Fruit fly (Drosophila melanogaster) whole organism, embryonic: Measurements from ENCODE around the gene CG5079.

ENCODE experiments used
- Abd-B ChIP-seq: fragments of 200-800 bp; sonication (Bioruptor generic); optimal IDR thresholded peaks from 2 replicates; lab custom pipeline; 2018; ENCODE audit warnings: missing biosample characterization, mild to moderate bottlenecking, missing genetic modification characterization, moderate library complexity
- Atf6 ChIP-seq: fragments of 200-800 bp; sonication (Bioruptor generic); IDR thresholded peaks from 2 replicates; pipeline ENCODE4 v1.3.6; 2022; ENCODE audit warnings: missing biosample characterization, missing genetic modification characterization
- CG11085 ChIP-seq: fragments of 200-800 bp; sonication (Bioruptor generic); IDR thresholded peaks from 2 replicates; pipeline ENCODE4 v1.3.6; 2022; ENCODE audit warnings: missing biosample characterization, missing genetic modification characterization
- CG11560 ChIP-seq: fragments of 200-800 bp; sonication (Bioruptor generic); IDR thresholded peaks from 3 replicates; pipeline ENCODE4 v1.3.6; 2022; ENCODE audit warnings: missing biosample characterization, missing genetic modification characterization
- CG1529 ChIP-seq: fragments of 200-800 bp; sonication (Bioruptor generic); optimal IDR thresholded peaks from 3 replicates; lab custom pipeline; 2018; ENCODE audit warnings: missing biosample characterization, missing genetic modification characterization
- CG15514 ChIP-seq: fragments of 200-800 bp; sonication (Bioruptor generic); optimal IDR thresholded peaks from 3 replicates; lab custom pipeline; 2017; ENCODE audit warnings: missing biosample characterization, missing genetic modification characterization, mild to moderate bottlenecking, moderate library complexity, missing genetic modification reagents
- CG1603 ChIP-seq: fragments of 200-800 bp; sonication (Bioruptor generic); optimal IDR thresholded peaks from 2 replicates; lab custom pipeline; 2019; ENCODE audit warnings: missing biosample characterization, mild to moderate bottlenecking, missing genetic modification characterization, moderate library complexity
- CG16863 ChIP-seq: fragments of 200-800 bp; sonication (Bioruptor generic); optimal IDR thresholded peaks from 3 replicates; lab custom pipeline; 2016; ENCODE audit warnings: missing biosample characterization, missing genetic modification characterization
- CG3407 ChIP-seq: fragments of 200-800 bp; sonication (Bioruptor generic); optimal IDR thresholded peaks from 2 replicates; lab custom pipeline; 2018; ENCODE audit warnings: missing biosample characterization, mild to moderate bottlenecking, missing genetic modification characterization
- CG3726 ChIP-seq: fragments of 200-800 bp; sonication (Bioruptor generic); IDR thresholded peaks from 3 replicates; pipeline ENCODE4, ENCODE4 v1.3.6; 2022; ENCODE audit warnings: missing biosample characterization, missing genetic modification characterization
- CG5245 ChIP-seq: fragments of 200-800 bp; sonication (Bioruptor generic); optimal IDR thresholded peaks from 3 replicates; lab custom pipeline; 2016; ENCODE audit warnings: missing biosample characterization, missing genetic modification characterization
- CG6683 ChIP-seq: fragments of 200-800 bp; sonication (Bioruptor generic); optimal IDR thresholded peaks from 2 replicates; lab custom pipeline; 2017; ENCODE audit warnings: missing biosample characterization, mild to moderate bottlenecking, missing genetic modification characterization, missing genetic modification reagents
- CG7786 ChIP-seq: fragments of 200-800 bp; sonication (Bioruptor generic); optimal IDR thresholded peaks from 2 replicates; lab custom pipeline; 2016; ENCODE audit warnings: missing biosample characterization, missing genetic modification characterization
- CG7839 ChIP-seq: fragments of 200-800 bp; sonication (Bioruptor generic); optimal IDR thresholded peaks from 3 replicates; lab custom pipeline; 2018; ENCODE audit warnings: missing biosample characterization, mild to moderate bottlenecking, missing genetic modification characterization, moderate library complexity
- CG7963 ChIP-seq: fragments of 200-800 bp; sonication (Bioruptor generic); IDR thresholded peaks from 3 replicates; pipeline ENCODE4 v1.3.6; 2022; ENCODE audit warnings: missing biosample characterization, missing genetic modification characterization; ENCODE audit not compliant: partially characterized antibody
- CG8281 ChIP-seq: fragments of 200-800 bp; sonication (Bioruptor generic); optimal IDR thresholded peaks from 2 replicates; lab custom pipeline; 2018; ENCODE audit warnings: missing biosample characterization, mild to moderate bottlenecking, missing genetic modification characterization, moderate library complexity
- D ChIP-seq, 2 experiments: fragments of 200-800 bp in 1 of 2; fragments of >200 bp in 1 of 2; sonication (Bioruptor generic) in 1 of 2; optimal IDR thresholded peaks; 2 replicates in 1 of 2; 3 replicates in 1 of 2; lab custom pipeline; 2017; ENCODE audit warnings: mild to moderate bottlenecking in 1 of 2, missing biosample characterization in 1 of 2, missing genetic modification characterization in 1 of 2, missing genetic modification reagents in 1 of 2
- Dek ChIP-seq: fragments of 200-800 bp; sonication (Bioruptor generic); optimal IDR thresholded peaks from 3 replicates; lab custom pipeline; 2019; ENCODE audit warnings: missing biosample characterization, mild to moderate bottlenecking, missing genetic modification characterization, moderate library complexity
- HmgD ChIP-seq: fragments of 200-800 bp; sonication (Bioruptor generic); optimal IDR thresholded peaks from 3 replicates; lab custom pipeline; 2016; ENCODE audit warnings: missing biosample characterization, missing genetic modification characterization
- HmgZ ChIP-seq: fragments of 200-800 bp; sonication (Bioruptor generic); optimal IDR thresholded peaks from 2 replicates; lab custom pipeline; 2018; ENCODE audit warnings: missing biosample characterization, mild to moderate bottlenecking, missing genetic modification characterization
- Hmr ChIP-seq: fragments of 200-800 bp; sonication (Bioruptor generic); optimal IDR thresholded peaks from 3 replicates; lab custom pipeline; 2017; ENCODE audit warnings: mild to moderate bottlenecking, missing biosample characterization, missing genetic modification reagents, missing genetic modification characterization
- Hmx ChIP-seq: fragments of 200-800 bp; sonication (Bioruptor generic); optimal IDR thresholded peaks from 2 replicates; lab custom pipeline; 2016; ENCODE audit warnings: missing biosample characterization, missing genetic modification characterization
- Hr3 ChIP-seq: fragments of 200-800 bp; sonication (Bioruptor generic); optimal IDR thresholded peaks from 3 replicates; lab custom pipeline; 2016; ENCODE audit warnings: missing biosample characterization, missing genetic modification characterization
- Kr ChIP-seq: fragments of 200-800 bp; sonication (Bioruptor generic); optimal IDR thresholded peaks from 2 replicates; lab custom pipeline; 2017; ENCODE audit warnings: missing biosample characterization, mild to moderate bottlenecking, missing genetic modification characterization
- Oli ChIP-seq: fragments of 200-800 bp; sonication (Bioruptor generic); optimal IDR thresholded peaks from 2 replicates; lab custom pipeline; 2018; ENCODE audit warnings: missing biosample characterization, mild to moderate bottlenecking, missing genetic modification characterization, moderate library complexity
- Opbp ChIP-seq: fragments of 200-800 bp; sonication (Bioruptor generic); IDR thresholded peaks from 3 replicates; pipeline ENCODE4 v1.3.6; 2022; ENCODE audit warnings: missing biosample characterization, missing genetic modification characterization; ENCODE audit not compliant: partially characterized antibody
- Sry-β ChIP-seq: fragments of 200-800 bp; sonication (Bioruptor generic); optimal IDR thresholded peaks from 2 replicates; lab custom pipeline; 2018; ENCODE audit warnings: missing biosample characterization, mild to moderate bottlenecking, missing genetic modification characterization, moderate library complexity
- Usf ChIP-seq: fragments of 200-800 bp; sonication (Bioruptor generic); optimal IDR thresholded peaks from 2 replicates; lab custom pipeline; 2017; ENCODE audit warnings: missing genotype, missing biosample characterization, missing genetic modification characterization
- Xbp1 ChIP-seq: fragments of 200-800 bp; sonication (Bioruptor generic); optimal IDR thresholded peaks from 3 replicates; lab custom pipeline; 2016; ENCODE audit warnings: missing biosample characterization, mild to moderate bottlenecking, missing genetic modification characterization
- bcd ChIP-seq: fragments of 200-800 bp; sonication (Bioruptor generic); optimal IDR thresholded peaks from 2 replicates; lab custom pipeline; 2017; ENCODE audit warnings: missing biosample characterization, mild to moderate bottlenecking, missing genetic modification characterization
- dati ChIP-seq: fragments of 200-800 bp; sonication (Bioruptor generic); IDR thresholded peaks from 2 replicates; pipeline ENCODE4 v1.3.6; 2022; ENCODE audit warnings: missing biosample characterization, missing genetic modification characterization
- esg ChIP-seq: fragments of 200-800 bp; sonication (Bioruptor generic); conservative IDR thresholded peaks from 2 replicates; pipeline ENCODE4 v1.3.6; 2022; ENCODE audit warnings: missing biosample characterization, missing genetic modification characterization
- fu2 ChIP-seq: fragments of 200-800 bp; sonication (Bioruptor generic); optimal IDR thresholded peaks from 2 replicates; lab custom pipeline; 2016; ENCODE audit warnings: missing biosample characterization, missing genetic modification characterization
- gfzf ChIP-seq: fragments of 200-800 bp; sonication (Bioruptor generic); optimal IDR thresholded peaks from 2 replicates; lab custom pipeline; 2016; ENCODE audit warnings: missing biosample characterization, mild to moderate bottlenecking, missing genetic modification characterization, moderate library complexity
- insv ChIP-seq, 2 experiments: fragments of 200-800 bp; sonication (Bioruptor generic); optimal IDR thresholded peaks; 3 replicates each; lab custom pipeline; 2016 to 2018; ENCODE audit warnings: missing biosample characterization in 2 of 2, missing genetic modification characterization in 2 of 2
- jigr1 ChIP-seq: fragments of 200-800 bp; sonication (Bioruptor generic); IDR thresholded peaks from 3 replicates; pipeline ENCODE4 v1.3.6; 2022; ENCODE audit warnings: missing biosample characterization, missing genetic modification characterization
- klu ChIP-seq: fragments of 200-800 bp; sonication (Bioruptor generic); IDR thresholded peaks from 2 replicates; pipeline ENCODE4 v1.3.6; 2022; ENCODE audit warnings: missing biosample characterization, missing genetic modification characterization
- kni ChIP-seq: fragments of 200-800 bp; sonication (Bioruptor generic); optimal IDR thresholded peaks from 3 replicates; lab custom pipeline; 2017; ENCODE audit warnings: mild to moderate bottlenecking, missing biosample characterization, missing genetic modification reagents, missing genetic modification characterization
- lov ChIP-seq, 2 experiments: fragments of 200-800 bp in 1 of 2; fragments of >200 bp in 1 of 2; sonication (Bioruptor generic) in 1 of 2; IDR thresholded peaks in 1 of 2; optimal IDR thresholded peaks in 1 of 2; 2 replicates in 1 of 2; 3 replicates in 1 of 2; pipeline versions ENCODE4 v1.3.6 to Lab custom; 2017 to 2022; ENCODE audit warnings: missing biosample characterization in 1 of 2, missing genetic modification characterization in 1 of 2
- nerfin-2 ChIP-seq: fragments of 200-800 bp; sonication (Bioruptor generic); IDR thresholded peaks from 2 replicates; pipeline ENCODE4 v1.3.6; 2022; ENCODE audit warnings: missing biosample characterization, missing genetic modification characterization; ENCODE audit not compliant: partially characterized antibody
- odd ChIP-seq: fragments of 200-800 bp; sonication (Bioruptor generic); optimal IDR thresholded peaks from 2 replicates; lab custom pipeline; 2017; ENCODE audit warnings: missing biosample characterization, mild to moderate bottlenecking, missing genetic modification characterization
- otp ChIP-seq: fragments of 200-800 bp; sonication (Bioruptor generic); IDR thresholded peaks from 3 replicates; pipeline ENCODE4, ENCODE4 v1.3.6; 2022; ENCODE audit warnings: missing biosample characterization, missing genetic modification characterization
- pros ChIP-seq: fragments of 200-800 bp; sonication (Bioruptor generic); optimal IDR thresholded peaks from 3 replicates; lab custom pipeline; 2019; ENCODE audit warnings: missing biosample characterization, mild to moderate bottlenecking, missing genetic modification characterization, moderate library complexity
- run ChIP-seq: fragments of 200-800 bp; sonication (Bioruptor generic); optimal IDR thresholded peaks from 3 replicates; lab custom pipeline; 2018; ENCODE audit warnings: missing biosample characterization, mild to moderate bottlenecking, missing genetic modification characterization
- sr ChIP-seq: fragments of 200-800 bp; sonication (Bioruptor generic); IDR thresholded peaks from 3 replicates; pipeline ENCODE4 v1.3.6; 2022; ENCODE audit warnings: missing biosample characterization, missing genetic modification characterization
- tll ChIP-seq, 2 experiments: fragments of 200-800 bp in 1 of 2; fragments of >200 bp in 1 of 2; sonication (Bioruptor generic) in 1 of 2; optimal IDR thresholded peaks; 2 replicates each; lab custom pipeline; 2017 to 2019; ENCODE audit warnings: missing biosample characterization in 2 of 2, missing genetic modification characterization in 2 of 2, mild to moderate bottlenecking in 1 of 2, moderate library complexity in 1 of 2
- trh ChIP-seq: fragments of 200-800 bp; sonication (Bioruptor generic); optimal IDR thresholded peaks from 2 replicates; lab custom pipeline; 2016; ENCODE audit warnings: missing biosample characterization, missing genetic modification characterization
- unc-4 ChIP-seq: fragments of 200-800 bp; sonication (Bioruptor generic); IDR thresholded peaks from 2 replicates; pipeline ENCODE4 v1.3.6; 2022; ENCODE audit warnings: missing biosample characterization, missing genetic modification characterization; ENCODE audit not compliant: partially characterized antibody

The CG5079 gene

dm6 chr3R:25613366-25613765 lies at the start of gene CG5079:
TSS of gene CG5079 (plus strand) at chr3R:25613666.
- no peak for TF ChIP-seq Sry-β (GFP tag; lab: Kevin White, UChicago)
- no peak for TF ChIP-seq Hmr (GFP tag; lab: Kevin White, UChicago)
- TF ChIP-seq Atf6 (GFP tag; lab: Robert Waterston, UW), result no peak
- no peak for TF ChIP-seq run
- TF ChIP-seq CG7963, result no peak
- TF ChIP-seq CG11085, result no peak
- no peak for TF ChIP-seq HmgD
- no peak for TF ChIP-seq dati
- TF ChIP-seq CG7786 (GFP tag; lab: Kevin White, UChicago), result no peak

- TF ChIP-seq CG1529 (GFP tag; lab: Kevin White, UChicago) (no peak), Dek (no peak), CG16863 (GFP tag; lab: Kevin White, UChicago) (no peak), CG11560 (tag; lab: Robert Waterston, UW) (no peak), odd (GFP tag; lab: Kevin White, UChicago) (no peak), trh (GFP tag; lab: Kevin White, UChicago) (no peak), esg (no peak), CG8281 (tag; lab: Kevin White, UChicago) (no peak), gfzf (no peak), tll (GFP tag; optimal IDR thresholded peaks at IDR 0.05; lab: Kevin White, UChicago) (no peak), Hr3 (GFP tag; lab: Kevin White, UChicago) (no peak), lov (optimal IDR thresholded peaks at IDR 0.05; lab: Kevin White, UChicago) (no peak), lov (GFP tag; IDR thresholded peaks at IDR 0.05; lab: Robert Waterston, UW) (no peak), HmgZ (tag; lab: Kevin White, UChicago) (no peak), otp (no peak)
Observed at dm6 chr3R:25583079-25583478, 30.4 kb upstream of the CG5079 start, which contains the start of gene CG4582. TSS of gene CG4582 (minus strand) at chr3R:25583179.

DNA sequence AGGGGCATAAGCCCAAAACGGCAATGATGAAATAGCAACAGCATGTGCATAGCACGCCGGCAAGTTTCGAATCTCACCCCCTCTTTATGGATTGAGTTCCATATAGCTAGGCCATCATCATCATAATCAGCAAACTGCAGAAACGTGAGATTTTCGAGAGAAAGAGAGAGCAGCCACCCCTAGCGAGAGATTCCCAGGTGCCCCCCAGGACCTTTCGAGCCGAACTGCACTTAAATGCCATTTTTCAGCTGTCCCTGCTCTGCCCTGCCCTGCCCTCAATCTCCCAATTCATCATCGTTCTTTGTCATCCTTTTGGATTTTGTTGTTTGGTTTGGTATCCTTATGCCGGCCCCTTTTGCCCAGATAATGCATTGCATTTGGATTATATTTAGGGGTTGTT lies 25.8 kb upstream of the CG5079 start:
- TF ChIP-seq nerfin-2 (GFP tag; lab: Robert Waterston, UW) (no peak), CG15514 (GFP tag; lab: Kevin White, UChicago) (no peak), Abd-B (GFP tag; lab: Kevin White, UChicago) (no peak), Kr (no peak), CG6683 (no peak), pros (peak; percentile 96), klu (no peak), fu2 (GFP tag; lab: Kevin White, UChicago) (no peak), Oli (tag; lab: Kevin White, UChicago) (no peak), Xbp1 (GFP tag; lab: Kevin White, UChicago) (no peak), CG5245 (GFP tag; lab: Kevin White, UChicago) (no peak), sr (GFP tag; lab: Robert Waterston, UW) (no peak), kni (GFP tag; lab: Kevin White, UChicago) (peak; percentile 70), CG7839 (no peak), jigr1 (GFP tag; lab: Robert Waterston, UW) (no peak), Hmx (GFP tag; lab: Kevin White, UChicago) (no peak), bcd (GFP tag; lab: Kevin White, UChicago) (no peak), unc-4 (GFP tag; lab: Robert Waterston, UW) (no peak), D (optimal IDR thresholded peaks at IDR 0.05; lab: Kevin White, UChicago) (peak; percentile 64), D (GFP tag; optimal IDR thresholded peaks at IDR 0.05; lab: Kevin White, UChicago) (no peak), Usf (GFP tag; lab: Kevin White, UChicago) (no peak), CG1603 (tag; lab: Kevin White, UChicago) (no peak), insv (GFP tag; optimal IDR thresholded peaks at IDR 0.05; lab: Kevin White, UChicago) (no peak), CG3407 (GFP tag; lab: Kevin White, UChicago) (no peak), CG3726 (GFP tag; lab: Robert Waterston, UW) (no peak), Opbp (GFP tag; lab: Robert Waterston, UW) (0 out of 3 replicates have a peak, but pooled peaks have one; percentile 18)
